Fruit fly (Drosophila melanogaster): Measurements from ENCODE around the gene tho2.

tho2 gene

dm6 chr2L:2175090-2175830 is 30.3 kb upstream of the tho2 start (continued):
- TF ChIP-seq esn (GFP tag; optimal IDR thresholded peaks at IDR 0.05) (peak; percentile 55), CG11294 (GFP tag; IDR thresholded peaks at IDR 0.05) (no peak), spab (GFP tag; optimal IDR thresholded peaks at IDR 0.05) (peak; percentile 18), CG9139 (GFP tag; optimal IDR thresholded peaks at IDR 0.05) (peak; percentile 30), dsx (GFP tag; optimal IDR thresholded peaks at IDR 0.05; ENCODE audit: poor library complexity, severe bottlenecking) (peak; percentile 53), Sox102F (GFP tag; optimal IDR thresholded peaks at IDR 0.05) (peak; percentile 21), CG6276 (GFP tag; optimal IDR thresholded peaks at IDR 0.05) (no peak), CG11762 (GFP tag; optimal IDR thresholded peaks at IDR 0.05; ENCODE audit: insufficient read depth) (no peak), CG8632 (GFP tag; optimal IDR thresholded peaks at IDR 0.05) (peak; percentile 29), CG6792 (GFP tag; optimal IDR thresholded peaks at IDR 0.05) (peak; percentile 48), Ets21C (GFP tag; optimal IDR thresholded peaks at IDR 0.05) (no peak), CG4318 (GFP tag; optimal IDR thresholded peaks at IDR 0.05) (no peak), Eip78C (GFP tag) (peak; percentile 86), CG10669 (GFP tag; optimal IDR thresholded peaks at IDR 0.05) (no peak), fkh (GFP tag; optimal IDR thresholded peaks at IDR 0.05) (no peak), CG32006 (GFP tag; optimal IDR thresholded peaks at IDR 0.05) (peak; percentile 9), acj6 (GFP tag; optimal IDR thresholded peaks at IDR 0.05) (peak; percentile 52), CG1621 (tag; optimal IDR thresholded peaks at IDR 0.05) (peak; percentile 65), ss (GFP tag; optimal IDR thresholded peaks at IDR 0.05) (peak; percentile 45 to 71), Hr4 (GFP tag; optimal IDR thresholded peaks at IDR 0.05) (no peak), fd59A (GFP tag; optimal IDR thresholded peaks at IDR 0.05) (no peak), Hr39 (GFP tag; optimal IDR thresholded peaks at IDR 0.05) (peak; percentile 7), Sox14 (GFP tag; optimal IDR thresholded peaks at IDR 0.05) (peak; percentile 47), CG6854 (GFP tag; optimal IDR thresholded peaks at IDR 0.05) (peak; percentile 43), CG8119 (GFP tag; IDR thresholded peaks at IDR 0.05) (peak; percentile 27; the same call in 1 of the 3 replicates), Ets96B (tag; optimal IDR thresholded peaks at IDR 0.05) (peak; percentile 32), CG10631 (GFP tag; optimal IDR thresholded peaks at IDR 0.05) (peak; percentile 56), fd85E (GFP tag; optimal IDR thresholded peaks at IDR 0.05) (no peak)

DNA sequence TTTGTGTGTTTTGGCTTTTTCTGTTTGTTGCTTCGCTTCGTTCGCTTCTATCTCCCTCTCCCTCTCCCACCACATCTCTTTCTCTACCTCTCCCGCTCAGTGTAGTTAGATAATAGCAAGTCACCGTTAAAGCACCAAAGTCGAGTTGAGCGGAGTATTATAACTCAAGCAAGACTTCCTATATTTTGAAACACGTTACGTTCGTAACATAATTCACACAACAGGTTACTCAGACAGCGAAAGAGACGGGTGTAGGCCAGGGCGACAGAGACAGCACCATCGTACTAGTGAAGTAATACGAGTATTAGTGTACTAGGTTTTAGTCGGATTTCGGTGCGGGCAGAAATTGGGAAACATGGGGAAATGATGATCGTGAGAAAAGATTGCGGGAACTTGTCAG is 28.6 kb upstream of the tho2 start:
- TF ChIP-seq CG32006 (GFP tag; optimal IDR thresholded peaks at IDR 0.05) (no peak), pdm3 (GFP tag; optimal IDR thresholded peaks at IDR 0.05) (no peak), dsx (GFP tag; optimal IDR thresholded peaks at IDR 0.05; ENCODE audit: poor library complexity, severe bottlenecking) (no peak), fkh (GFP tag; optimal IDR thresholded peaks at IDR 0.05) (peak; percentile 16), Lpt (GFP tag; optimal IDR thresholded peaks at IDR 0.05) (peak; percentile 6)

dm6 chr2L:2173191-2173590 is 28.2 kb upstream of the tho2 start:
- TF ChIP-seq Sox14 (GFP tag; optimal IDR thresholded peaks at IDR 0.05) (no peak), CG11294 (GFP tag; IDR thresholded peaks at IDR 0.05) (no peak), CG3032 (tag; optimal IDR thresholded peaks at IDR 0.05) (no peak), lz (GFP tag; optimal IDR thresholded peaks at IDR 0.05) (no peak), fd59A (GFP tag; optimal IDR thresholded peaks at IDR 0.05) (no peak), CG11902 (GFP tag; optimal IDR thresholded peaks at IDR 0.05) (no peak)

- TF ChIP-seq OdsH (GFP tag; optimal IDR thresholded peaks at IDR 0.05): no peak
- TF ChIP-seq CG6163 (GFP tag; IDR thresholded peaks at IDR 0.05): 0 out of 3 replicates have a peak, but pooled peaks have one; percentile 38
- peak; percentile 6 for TF ChIP-seq CG32006 (GFP tag; optimal IDR thresholded peaks at IDR 0.05)
- peak; percentile 25 for TF ChIP-seq acj6 (GFP tag; optimal IDR thresholded peaks at IDR 0.05)
- peak; percentile 60 for TF ChIP-seq svp (GFP tag)
- no peak for TF ChIP-seq CG1621 (tag; optimal IDR thresholded peaks at IDR 0.05)
- peak; percentile 63 for TF ChIP-seq Eip78C (GFP tag)
These were observed 27.6 kb upstream of the tho2 start for dm6 chr2L:2172460-2173121.

Measured in whole organism, prepupa.